Fruit fly (Drosophila melanogaster): Measurements from ENCODE around the gene Amnionless.

DNA sequence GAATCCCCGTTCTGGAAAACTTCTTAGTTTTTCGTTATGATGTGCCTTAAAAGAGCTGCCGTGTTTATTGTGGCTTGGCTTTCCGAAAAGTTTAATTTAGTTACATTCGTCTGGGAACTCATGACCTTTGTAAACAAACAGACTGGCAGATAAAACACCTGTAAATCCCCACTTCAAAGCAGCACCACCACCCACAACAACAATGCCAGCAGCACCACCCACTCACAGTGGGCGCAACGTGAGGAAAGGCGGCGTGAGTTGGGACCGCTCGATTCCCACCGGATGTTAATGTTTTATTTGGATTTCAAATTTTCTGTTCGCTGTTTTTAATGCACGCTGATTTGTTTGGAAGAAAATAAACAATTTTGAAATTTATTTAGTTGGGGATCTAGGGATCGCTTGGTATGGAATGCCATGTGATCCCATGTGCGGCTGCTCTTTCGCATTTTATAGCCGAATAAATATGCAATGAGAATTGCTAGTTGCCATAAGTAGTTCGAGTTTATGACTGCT lies 19.3 kb upstream of the Amnionless start:
- TF ChIP-seq psq (optimal IDR thresholded peaks at IDR 0.05) (no peak), usp (GFP tag; optimal IDR thresholded peaks at IDR 0.05) (no peak), pan (optimal IDR thresholded peaks at IDR 0.05) (no peak), CG8478 (optimal IDR thresholded peaks at IDR 0.05) (no peak)
